Worm (Caenorhabditis elegans) whole organism, L1 larva: ENCODE measurements around the gene lag-1.

Source experiments
- ces-1 ChIP-seq: fragments of 150-350 bp; optimal IDR thresholded peaks from 2 replicates; lab custom pipeline; 2014; ENCODE audit warnings: missing biosample characterization, missing genetic modification reagents, missing genetic modification characterization
- dpl-1 ChIP-seq, 3 experiments: fragments of 150-350 bp in 2 of 3; sonication (generic microtip) in 1 of 3; optimal IDR thresholded peaks; 2 replicates each; lab custom pipeline; 2014 to 2017; ENCODE audit warnings: missing biosample characterization in 3 of 3, missing genetic modification characterization in 3 of 3, missing genetic modification reagents in 3 of 3
- egl-27 ChIP-seq, 2 experiments: fragments of 150-350 bp in 1 of 2; sonication (generic microtip); optimal IDR thresholded peaks; 3 replicates each; lab custom pipeline; 2017 to 2018; ENCODE audit warnings: missing biosample characterization in 2 of 2, missing genetic modification characterization in 2 of 2, missing genetic modification reagents in 2 of 2
- lin-15B ChIP-seq: fragments of 150-350 bp; sonication (generic microtip); optimal IDR thresholded peaks from 3 replicates; lab custom pipeline; 2014; ENCODE audit warnings: missing biosample characterization, missing genetic modification characterization
- mep-1 ChIP-seq: fragments of 150-350 bp; optimal IDR thresholded peaks from 2 replicates; lab custom pipeline; 2014; ENCODE audit warnings: missing biosample characterization, missing genetic modification characterization
- nhr-76 ChIP-seq: sonication (generic microtip); optimal IDR thresholded peaks from 2 replicates; lab custom pipeline; 2017; ENCODE audit warnings: missing biosample characterization, missing genetic modification characterization
- nhr-77 ChIP-seq: fragments of 150-350 bp; optimal IDR thresholded peaks from 2 replicates; lab custom pipeline; 2014; ENCODE audit warnings: missing biosample characterization, missing genetic modification characterization
- pqm-1 ChIP-seq: sonication (generic microtip); optimal IDR thresholded peaks from 3 replicates; lab custom pipeline; 2017; ENCODE audit warnings: missing biosample characterization, missing genetic modification characterization
- rnt-1 ChIP-seq: sonication (generic microtip); optimal IDR thresholded peaks from 2 replicates; lab custom pipeline; 2016; ENCODE audit warnings: mild to moderate bottlenecking, missing genetic modification characterization, moderate library complexity, missing compliant biosample characterization
- zip-4 ChIP-seq: fragments of 200-800 bp; sonication (Bioruptor generic); optimal IDR thresholded peaks from 2 replicates; lab custom pipeline; 2018; ENCODE audit warnings: mild to moderate bottlenecking, missing genetic modification characterization, moderate library complexity, missing compliant biosample characterization

ce11 chrIV:6145984-6146383, 50.8 kb downstream of the lag-1 start:
- TF ChIP-seq rnt-1 (no peak), egl-27 (tag; optimal IDR thresholded peaks at IDR 0.05; lab: Kevin White, UChicago) (no peak), mep-1 (no peak), zip-4 (GFP tag; lab: Kevin White, UChicago) (no peak), pqm-1 (tag; lab: Kevin White, UChicago) (no peak), nhr-77 (tag; lab: Kevin White, UChicago) (no peak), nhr-76 (tag; lab: Kevin White, UChicago) (no peak), dpl-1 (GFP tag; optimal IDR thresholded peaks at IDR 0.05; lab: Kevin White, UChicago) (no peak), lin-15B (tag; lab: Kevin White, UChicago) (no peak), ces-1 (GFP tag; lab: Kevin White, UChicago) (no peak)
